Fruit fly (Drosophila melanogaster) whole organism, embryonic: ENCODE measurements around the gene nudE.

ENCODE experiments used
- Atf-2 ChIP-seq: fragments of 200-800 bp; sonication (Bioruptor generic); optimal IDR thresholded peaks from 2 replicates; lab custom pipeline; 2016; ENCODE audit warnings: missing biosample characterization, missing genetic modification characterization
- Awh ChIP-seq: fragments of 200-800 bp; sonication (Bioruptor generic); IDR thresholded peaks from 2 replicates; pipeline ENCODE4, ENCODE4 v1.3.6; 2022; ENCODE audit warnings: missing biosample characterization, missing genetic modification characterization
- CG13287 ChIP-seq: fragments of 200-800 bp; sonication (Bioruptor generic); IDR thresholded peaks from 2 replicates; pipeline ENCODE4 v1.3.6; 2022; ENCODE audit warnings: missing biosample characterization, missing genetic modification characterization; ENCODE audit not compliant: partially characterized antibody
- CG13894 ChIP-seq: fragments of 200-800 bp; sonication (Bioruptor generic); optimal IDR thresholded peaks from 3 replicates; lab custom pipeline; 2018; ENCODE audit warnings: missing biosample characterization, mild to moderate bottlenecking, missing genetic modification characterization, moderate library complexity
- CG15073 ChIP-seq: fragments of 200-800 bp; sonication (Bioruptor generic); optimal IDR thresholded peaks from 2 replicates; lab custom pipeline; 2016; ENCODE audit warnings: missing biosample characterization, missing genetic modification characterization
- CG17361 ChIP-seq: fragments of 200-800 bp; sonication (Bioruptor generic); IDR thresholded peaks from 3 replicates; pipeline ENCODE4 v1.3.6; 2022; ENCODE audit warnings: missing biosample characterization, missing genetic modification characterization
- CG17612 ChIP-seq: fragments of 200-800 bp; sonication (Bioruptor generic); IDR thresholded peaks from 2 replicates; pipeline ENCODE4 v1.3.6; 2022; ENCODE audit warnings: missing biosample characterization, missing genetic modification characterization
- CG18476 ChIP-seq: fragments of 200-800 bp; sonication (Bioruptor generic); optimal IDR thresholded peaks from 2 replicates; lab custom pipeline; 2016; ENCODE audit warnings: missing biosample characterization, mild to moderate bottlenecking, missing genetic modification characterization
- CG18619 ChIP-seq: fragments of 200-800 bp; sonication (Bioruptor generic); optimal IDR thresholded peaks from 3 replicates; lab custom pipeline; 2017; ENCODE audit warnings: missing biosample characterization, mild to moderate bottlenecking, missing genetic modification characterization
- CG3163 ChIP-seq: fragments of 200-800 bp; sonication (Bioruptor generic); optimal IDR thresholded peaks from 3 replicates; lab custom pipeline; 2016; ENCODE audit warnings: missing biosample characterization, missing genetic modification characterization
- CG6854 ChIP-seq: fragments of 200-800 bp; sonication (Bioruptor generic); optimal IDR thresholded peaks from 3 replicates; lab custom pipeline; 2017; ENCODE audit warnings: missing biosample characterization, mild to moderate bottlenecking, missing genetic modification characterization
- CG9727 ChIP-seq: fragments of 200-800 bp; sonication (Bioruptor generic); optimal IDR thresholded peaks from 3 replicates; lab custom pipeline; 2017; ENCODE audit warnings: missing biosample characterization, mild to moderate bottlenecking, missing genetic modification characterization
- Camta ChIP-seq: fragments of 200-800 bp; sonication (Bioruptor generic); optimal IDR thresholded peaks from 2 replicates; lab custom pipeline; 2016; ENCODE audit warnings: missing biosample characterization, missing genetic modification characterization
- Dip3 ChIP-seq: fragments of 200-800 bp; sonication (Bioruptor generic); optimal IDR thresholded peaks from 3 replicates; lab custom pipeline; 2016; ENCODE audit warnings: missing biosample characterization, missing genetic modification characterization
- Dp ChIP-seq: fragments of 200-800 bp; sonication (Bioruptor generic); optimal IDR thresholded peaks from 2 replicates; lab custom pipeline; 2018; ENCODE audit warnings: missing biosample characterization, mild to moderate bottlenecking, missing genetic modification characterization, moderate library complexity
- E2f1 ChIP-seq: fragments of 200-800 bp; sonication (Bioruptor generic); IDR thresholded peaks from 2 replicates; pipeline ENCODE4 v1.3.6; 2022; ENCODE audit warnings: missing biosample characterization, missing genetic modification characterization
- Ets65A ChIP-seq: fragments of 200-800 bp; sonication (Bioruptor generic); peaks from one replicate; lab custom pipeline; 2016; ENCODE audit warnings: missing biosample characterization, missing genetic modification characterization
- Ets97D ChIP-seq: fragments of 200-800 bp; sonication (Bioruptor generic); optimal IDR thresholded peaks from 3 replicates; lab custom pipeline; 2016; ENCODE audit warnings: missing biosample characterization, missing genetic modification characterization
- Fer1 ChIP-seq: fragments of 200-800 bp; sonication (Bioruptor generic); optimal IDR thresholded peaks from 2 replicates; lab custom pipeline; 2017; ENCODE audit warnings: missing biosample characterization, mild to moderate bottlenecking, missing genetic modification characterization
- H2.0 ChIP-seq: fragments of 200-800 bp; sonication (Bioruptor generic); IDR thresholded peaks from 2 replicates; pipeline ENCODE4 v1.3.6; 2022; ENCODE audit warnings: missing biosample characterization, missing genetic modification characterization
- HLH3B ChIP-seq: fragments of 200-800 bp; sonication (Bioruptor generic); IDR thresholded peaks from 2 replicates; pipeline ENCODE4 v1.3.6; 2022; ENCODE audit warnings: missing biosample characterization, missing genetic modification characterization
- Kr ChIP-seq: fragments of 200-800 bp; sonication (Bioruptor generic); optimal IDR thresholded peaks from 2 replicates; lab custom pipeline; 2017; ENCODE audit warnings: missing biosample characterization, mild to moderate bottlenecking, missing genetic modification characterization
- Lhr ChIP-seq: fragments of 200-800 bp; sonication (Bioruptor generic); optimal IDR thresholded peaks from 3 replicates; lab custom pipeline; 2017; ENCODE audit warnings: mild to moderate bottlenecking, missing biosample characterization, missing genetic modification reagents, missing genetic modification characterization
- NC2α ChIP-seq: fragments of 200-800 bp; sonication (Bioruptor generic); optimal IDR thresholded peaks from 2 replicates; lab custom pipeline; 2016; ENCODE audit warnings: missing biosample characterization, missing genetic modification characterization
- Six4 ChIP-seq: fragments of 200-800 bp; sonication (Bioruptor generic); optimal IDR thresholded peaks from 2 replicates; lab custom pipeline; 2016; ENCODE audit warnings: missing biosample characterization, missing genetic modification characterization
- Ssrp ChIP-seq: fragments of 200-800 bp; sonication (Bioruptor generic); optimal IDR thresholded peaks from 2 replicates; lab custom pipeline; 2018; ENCODE audit warnings: missing biosample characterization, mild to moderate bottlenecking, missing genetic modification characterization, moderate library complexity
- ap ChIP-seq: fragments of 200-800 bp; sonication (Bioruptor generic); IDR thresholded peaks from 2 replicates; pipeline ENCODE4 v1.3.6; 2022; ENCODE audit warnings: missing biosample characterization, missing genetic modification characterization
- bab2 ChIP-seq: fragments of 200-800 bp; sonication (Bioruptor generic); optimal IDR thresholded peaks from 2 replicates; lab custom pipeline; 2016; ENCODE audit warnings: missing biosample characterization, missing genetic modification characterization
- bsh ChIP-seq, 2 experiments: fragments of 200-800 bp; sonication (Bioruptor generic); optimal IDR thresholded peaks; 2 replicates each; lab custom pipeline; 2017 to 2018; ENCODE audit warnings: mild to moderate bottlenecking in 2 of 2, missing biosample characterization in 2 of 2, missing genetic modification characterization in 2 of 2, moderate library complexity in 1 of 2
- dm ChIP-seq: fragments of 200-800 bp; sonication (Bioruptor generic); optimal IDR thresholded peaks from 3 replicates; lab custom pipeline; 2016; ENCODE audit warnings: missing biosample characterization, missing genetic modification characterization
- dmrt11E ChIP-seq: fragments of 200-800 bp; sonication (Bioruptor generic); optimal IDR thresholded peaks from 3 replicates; lab custom pipeline; 2018; ENCODE audit warnings: missing biosample characterization, mild to moderate bottlenecking, missing genetic modification characterization, moderate library complexity
- fd3F ChIP-seq: fragments of 200-800 bp; sonication (Bioruptor generic); optimal IDR thresholded peaks from 2 replicates; lab custom pipeline; 2018; ENCODE audit warnings: missing biosample characterization, mild to moderate bottlenecking, missing genetic modification characterization, moderate library complexity
- fru ChIP-seq: fragments of >200 bp; optimal IDR thresholded peaks from 2 replicates; lab custom pipeline; 2017
- gfzf ChIP-seq: fragments of 200-800 bp; sonication (Bioruptor generic); optimal IDR thresholded peaks from 2 replicates; lab custom pipeline; 2016; ENCODE audit warnings: missing biosample characterization, mild to moderate bottlenecking, missing genetic modification characterization, moderate library complexity
- jigr1 ChIP-seq: fragments of 200-800 bp; sonication (Bioruptor generic); IDR thresholded peaks from 3 replicates; pipeline ENCODE4 v1.3.6; 2022; ENCODE audit warnings: missing biosample characterization, missing genetic modification characterization
- lov ChIP-seq, 2 experiments: fragments of 200-800 bp in 1 of 2; fragments of >200 bp in 1 of 2; sonication (Bioruptor generic) in 1 of 2; IDR thresholded peaks in 1 of 2; optimal IDR thresholded peaks in 1 of 2; 2 replicates in 1 of 2; 3 replicates in 1 of 2; pipeline versions ENCODE4 v1.3.6 to Lab custom; 2017 to 2022; ENCODE audit warnings: missing biosample characterization in 1 of 2, missing genetic modification characterization in 1 of 2
- nerfin-1 ChIP-seq: fragments of 200-800 bp; sonication (Bioruptor generic); optimal IDR thresholded peaks from 3 replicates; lab custom pipeline; 2019; ENCODE audit warnings: missing biosample characterization, mild to moderate bottlenecking, missing genetic modification characterization, moderate library complexity
- nom ChIP-seq: fragments of 200-800 bp; sonication (Bioruptor generic); optimal IDR thresholded peaks from 2 replicates; lab custom pipeline; 2017; ENCODE audit warnings: missing biosample characterization, missing genetic modification characterization, mild to moderate bottlenecking, moderate library complexity, missing genetic modification reagents
- odd ChIP-seq: fragments of 200-800 bp; sonication (Bioruptor generic); optimal IDR thresholded peaks from 2 replicates; lab custom pipeline; 2017; ENCODE audit warnings: missing biosample characterization, mild to moderate bottlenecking, missing genetic modification characterization
- onecut ChIP-seq: fragments of 200-800 bp; sonication (Bioruptor generic); IDR thresholded peaks from 2 replicates; pipeline ENCODE4 v1.3.6; 2022; ENCODE audit warnings: missing biosample characterization, missing genetic modification characterization
- org-1 ChIP-seq: fragments of 200-800 bp; sonication (Bioruptor generic); optimal IDR thresholded peaks from 2 replicates; lab custom pipeline; 2017; ENCODE audit warnings: missing biosample characterization, missing genetic modification characterization
- pita ChIP-seq: fragments of 200-800 bp; sonication (Bioruptor generic); optimal IDR thresholded peaks from 2 replicates; lab custom pipeline; 2017; ENCODE audit warnings: missing biosample characterization, mild to moderate bottlenecking, missing genetic modification characterization
- pnt ChIP-seq: fragments of 200-800 bp; sonication (Bioruptor generic); optimal IDR thresholded peaks from 3 replicates; lab custom pipeline; 2016; ENCODE audit warnings: missing biosample characterization, missing genetic modification characterization
- prd ChIP-seq, 3 experiments: fragments of >200 bp in 2 of 3; fragments of 200-800 bp in 1 of 3; sonication (Bioruptor generic) in 1 of 3; optimal IDR thresholded peaks in 2 of 3; IDR thresholded peaks in 1 of 3; 2 replicates in 2 of 3; 3 replicates in 1 of 3; pipeline versions ENCODE4 v1.3.6 to Lab custom; 2017 to 2022; ENCODE audit warnings: missing biosample characterization in 1 of 3, missing genetic modification characterization in 1 of 3
- pzg ChIP-seq: fragments of 200-800 bp; sonication (Bioruptor generic); optimal IDR thresholded peaks from 3 replicates; lab custom pipeline; 2018; ENCODE audit warnings: missing biosample characterization, mild to moderate bottlenecking, missing genetic modification characterization, moderate library complexity
- sim ChIP-seq: fragments of 200-800 bp; sonication (Bioruptor generic); IDR thresholded peaks from 2 replicates; pipeline ENCODE4 v1.3.6; 2022; ENCODE audit warnings: missing biosample characterization, missing genetic modification characterization
- sug ChIP-seq: fragments of 200-800 bp; optimal IDR thresholded peaks from 2 replicates; lab custom pipeline; 2019; ENCODE audit warnings: missing biosample characterization, mild to moderate bottlenecking, missing genetic modification characterization, moderate library complexity
- tgo ChIP-seq: fragments of 200-800 bp; sonication (Bioruptor generic); IDR thresholded peaks from 3 replicates; pipeline ENCODE4 v1.3.6; 2022; ENCODE audit warnings: missing biosample characterization, missing genetic modification characterization
- vvl ChIP-seq: fragments of 200-800 bp; sonication (Bioruptor generic); IDR thresholded peaks from 2 replicates; pipeline ENCODE4 v1.3.6; 2022; ENCODE audit warnings: missing biosample characterization, missing genetic modification characterization

nudE gene

DNA sequence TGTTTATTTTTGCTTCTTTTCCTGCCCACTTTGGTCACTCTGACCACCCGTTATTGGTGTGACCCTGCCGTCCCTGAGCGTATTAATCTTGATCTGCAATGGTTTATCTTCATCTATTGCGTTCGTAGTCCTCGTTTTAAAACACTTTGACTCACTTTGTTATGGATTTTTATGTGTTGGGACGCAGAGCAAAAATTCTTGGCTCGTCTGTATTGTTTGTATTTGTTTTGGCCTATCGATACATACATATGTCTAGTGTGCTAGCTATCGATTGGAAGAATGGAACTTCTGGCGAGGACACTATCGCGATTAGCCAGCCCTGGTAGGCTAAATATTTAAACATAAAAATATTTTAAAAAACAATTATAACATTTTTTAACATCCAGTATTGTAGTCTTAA is 39.4 kb upstream of the nudE start, which contains the start of gene CG10809 (continued):
- no peak for TF ChIP-seq Fer1 (GFP tag; lab: Kevin White, UChicago)
- TF ChIP-seq ap (GFP tag; lab: Robert Waterston, UW), result no peak
- no peak for TF ChIP-seq onecut (GFP tag; lab: Robert Waterston, UW)
- peak; percentile 59 for TF ChIP-seq Dp
- peak; percentile 48 for TF ChIP-seq dmrt11E
- no peak for TF ChIP-seq CG17612 (GFP tag; lab: Robert Waterston, UW)
- no peak for TF ChIP-seq HLH3B (GFP tag; lab: Robert Waterston, UW)
- no peak for TF ChIP-seq Camta (GFP tag; lab: Kevin White, UChicago)
- TF ChIP-seq CG3163, result no peak
- no peak for TF ChIP-seq sim
- TF ChIP-seq CG13287 (GFP tag; lab: Robert Waterston, UW), result peak; percentile 95
- TF ChIP-seq NC2α (GFP tag; lab: Kevin White, UChicago), result no peak
- no peak for TF ChIP-seq E2f1 (GFP tag; lab: Robert Waterston, UW)
- no peak for TF ChIP-seq CG18476 (GFP tag; lab: Kevin White, UChicago)
- TF ChIP-seq bsh (GFP tag; optimal IDR thresholded peaks at IDR 0.05; lab: Kevin White, UChicago), result peak in 1 of 2 experiments; percentile 27
- TF ChIP-seq Lhr, result no peak
- TF ChIP-seq Six4 (GFP tag; lab: Kevin White, UChicago), result peak; percentile 28
- no peak for TF ChIP-seq odd
- TF ChIP-seq CG17361 (GFP tag; lab: Robert Waterston, UW), result peak; percentile 56; the same call in 2 of the 3 replicates
- peak; percentile 12 for TF ChIP-seq dm (GFP tag; lab: Kevin White, UChicago)
- no peak for TF ChIP-seq tgo (GFP tag; lab: Robert Waterston, UW)
- peak; percentile 72 for TF ChIP-seq gfzf (GFP tag; lab: Kevin White, UChicago)
- no peak for TF ChIP-seq H2.0 (GFP tag; lab: Robert Waterston, UW)
- no peak for TF ChIP-seq org-1 (GFP tag; lab: Kevin White, UChicago)
- no peak for TF ChIP-seq pita (GFP tag; lab: Kevin White, UChicago)
- TF ChIP-seq Awh (GFP tag; lab: Robert Waterston, UW), result no peak
- no peak for TF ChIP-seq lov (optimal IDR thresholded peaks at IDR 0.05; lab: Kevin White, UChicago)
- no peak for TF ChIP-seq lov (GFP tag; IDR thresholded peaks at IDR 0.05; lab: Robert Waterston, UW)
- TF ChIP-seq jigr1 (GFP tag; lab: Robert Waterston, UW), result peak; percentile 57; the same call in 1 of the 3 replicates
- no peak for TF ChIP-seq Ssrp
- no peak for TF ChIP-seq fru
- TF ChIP-seq Atf-2, result no peak
- TF ChIP-seq fd3F (GFP tag; lab: Kevin White, UChicago), result no peak

dm6 chr3L:9863656-9864055 is 35.4 kb upstream of the nudE start:
- TF ChIP-seq pnt (no peak), nom (GFP tag; lab: Kevin White, UChicago) (peak; percentile 76)

dm6 chr3L:9864275-9865052 is 34.6 kb upstream of the nudE start, which contains the start of the genes iPLA2-VIA and Ciz1:
Gene iPLA2-VIA (minus strand): TSS chr3L:9864349.
Gene Ciz1 (plus strand): TSS chr3L:9864639.
- TF ChIP-seq pzg (peak; percentile 79), CG15073 (GFP tag; lab: Kevin White, UChicago) (no peak), vvl (GFP tag; lab: Robert Waterston, UW) (no peak), CG6854 (no peak), CG18476 (GFP tag; lab: Kevin White, UChicago) (no peak), CG18619 (no peak), Dip3 (no peak), prd (optimal IDR thresholded peaks at IDR 0.05; lab: Kevin White, UChicago) (no peak), prd (GFP tag; IDR thresholded peaks at IDR 0.05; lab: Robert Waterston, UW) (peak; percentile 45; the same call in 1 of the 3 replicates), CG9727 (GFP tag; lab: Kevin White, UChicago) (peak; percentile 23), Kr (GFP tag; lab: Kevin White, UChicago) (no peak), Ets65A (GFP tag; lab: Kevin White, UChicago) (peak; percentile 94), Ets97D (GFP tag; lab: Kevin White, UChicago) (peak; percentile 62), sug (tag; lab: Kevin White, UChicago) (no peak), nerfin-1 (tag; lab: Kevin White, UChicago) (peak; percentile 1), CG13894 (tag; lab: Kevin White, UChicago) (no peak), bab2 (GFP tag; lab: Kevin White, UChicago) (peak; percentile 28)
